Fruit fly (Drosophila melanogaster) whole organism, embryonic: ENCODE results near the gene Vdup1.
A peak's percentile ranks its signal among the peaks of the same experiment; 100 is the strongest.

Source experiments
- Antp ChIP-seq: fragments of 200-800 bp; sonication (Bioruptor generic); optimal IDR thresholded peaks from 3 replicates; lab custom pipeline; 2016; ENCODE audit warnings: missing biosample characterization, missing genetic modification characterization
- C15 ChIP-seq: fragments of 200-800 bp; sonication (Bioruptor generic); IDR thresholded peaks from 3 replicates; pipeline ENCODE4 v1.3.6; 2022; ENCODE audit warnings: missing biosample characterization, missing genetic modification characterization
- CG10543 ChIP-seq: fragments of 200-800 bp; sonication (Bioruptor generic); optimal IDR thresholded peaks from 3 replicates; lab custom pipeline; 2017; ENCODE audit warnings: missing biosample characterization, mild to moderate bottlenecking, missing genetic modification characterization, moderate library complexity
- CG1233 ChIP-seq: fragments of 200-800 bp; sonication (Bioruptor generic); optimal IDR thresholded peaks from 4 replicates; lab custom pipeline; 2018; ENCODE audit warnings: missing biosample characterization, mild to moderate bottlenecking, missing genetic modification characterization
- CG12942 ChIP-seq: fragments of 200-800 bp; sonication (Bioruptor generic); optimal IDR thresholded peaks from 3 replicates; lab custom pipeline; 2016; ENCODE audit warnings: missing biosample characterization, missing genetic modification characterization
- CG13123 ChIP-seq: fragments of 200-800 bp; sonication (Bioruptor generic); optimal IDR thresholded peaks from 2 replicates; lab custom pipeline; 2016; ENCODE audit warnings: missing biosample characterization, missing genetic modification characterization
- CG14710 ChIP-seq: fragments of 200-800 bp; sonication (Bioruptor generic); optimal IDR thresholded peaks from 3 replicates; lab custom pipeline; 2019; ENCODE audit warnings: missing biosample characterization, mild to moderate bottlenecking, missing genetic modification characterization, moderate library complexity
- CG1602 ChIP-seq: fragments of 200-800 bp; sonication (Bioruptor generic); optimal IDR thresholded peaks from 3 replicates; lab custom pipeline; 2016; ENCODE audit warnings: missing biosample characterization, missing genetic modification characterization
- CG17359 ChIP-seq: fragments of 200-800 bp; sonication (Bioruptor generic); optimal IDR thresholded peaks from 3 replicates; lab custom pipeline; 2018; ENCODE audit warnings: missing biosample characterization, mild to moderate bottlenecking, missing genetic modification characterization, moderate library complexity
- CG17385 ChIP-seq: fragments of 200-800 bp; sonication (Bioruptor generic); optimal IDR thresholded peaks from 3 replicates; lab custom pipeline; 2018; ENCODE audit warnings: missing biosample characterization, mild to moderate bottlenecking, missing genetic modification characterization
- CG17912 ChIP-seq: fragments of 200-800 bp; sonication (Bioruptor generic); optimal IDR thresholded peaks from 2 replicates; lab custom pipeline; 2018; ENCODE audit warnings: missing biosample characterization, mild to moderate bottlenecking, missing genetic modification characterization
- CG32532 ChIP-seq: fragments of 200-800 bp; sonication (Bioruptor generic); IDR thresholded peaks from 2 replicates; pipeline ENCODE4 v1.3.6; 2022; ENCODE audit warnings: missing biosample characterization, missing genetic modification characterization
- CG4328 ChIP-seq: fragments of 200-800 bp; sonication (Bioruptor generic); optimal IDR thresholded peaks from 3 replicates; lab custom pipeline; 2017; ENCODE audit warnings: missing biosample characterization, missing genetic modification reagents, missing genetic modification characterization
- CG7928 ChIP-seq: fragments of 200-800 bp; sonication (Bioruptor generic); optimal IDR thresholded peaks from 2 replicates; lab custom pipeline; 2017; ENCODE audit warnings: missing biosample characterization, mild to moderate bottlenecking, missing genetic modification characterization
- CG8089 ChIP-seq: fragments of 200-800 bp; sonication (Bioruptor generic); optimal IDR thresholded peaks from 3 replicates; lab custom pipeline; 2016; ENCODE audit warnings: missing biosample characterization, missing genetic modification characterization
- CG9797 ChIP-seq: fragments of 200-800 bp; sonication (Bioruptor generic); optimal IDR thresholded peaks from 3 replicates; lab custom pipeline; 2018; ENCODE audit warnings: missing biosample characterization, mild to moderate bottlenecking, missing genetic modification characterization
- CG9876 ChIP-seq: fragments of 200-800 bp; sonication (Bioruptor generic); optimal IDR thresholded peaks from 2 replicates; lab custom pipeline; 2016; ENCODE audit warnings: missing biosample characterization, missing genetic modification characterization
- Dll ChIP-seq: fragments of 200-800 bp; sonication (Bioruptor generic); IDR thresholded peaks from 4 replicates; pipeline ENCODE4 v1.3.6; 2022; ENCODE audit warnings: missing biosample characterization, missing genetic modification characterization; ENCODE audit not compliant: partially characterized antibody
- E2f1 ChIP-seq: fragments of 200-800 bp; sonication (Bioruptor generic); IDR thresholded peaks from 2 replicates; pipeline ENCODE4 v1.3.6; 2022; ENCODE audit warnings: missing biosample characterization, missing genetic modification characterization
- Elba2 ChIP-seq: fragments of 200-800 bp; sonication (Bioruptor generic); optimal IDR thresholded peaks from 3 replicates; lab custom pipeline; 2016; ENCODE audit warnings: missing biosample characterization, missing genetic modification characterization
- Fer3 ChIP-seq: fragments of 200-800 bp; sonication (Bioruptor generic); optimal IDR thresholded peaks from 2 replicates; lab custom pipeline; 2018; ENCODE audit warnings: missing biosample characterization, mild to moderate bottlenecking, missing genetic modification characterization, moderate library complexity
- GATAe ChIP-seq: fragments of 200-800 bp; sonication (Bioruptor generic); conservative IDR thresholded peaks from 2 replicates; pipeline ENCODE4 v1.3.6; 2022; ENCODE audit warnings: missing biosample characterization, missing genetic modification characterization
- H15 ChIP-seq: fragments of 200-800 bp; sonication (Bioruptor generic); IDR thresholded peaks from 3 replicates; pipeline ENCODE4 v1.3.6; 2022; ENCODE audit warnings: missing biosample characterization, missing genetic modification characterization
- HLHmδ ChIP-seq: fragments of 200-800 bp; sonication (Bioruptor generic); optimal IDR thresholded peaks from 2 replicates; lab custom pipeline; 2018; ENCODE audit warnings: missing biosample characterization, mild to moderate bottlenecking, missing genetic modification characterization, moderate library complexity
- Hmx ChIP-seq: fragments of 200-800 bp; sonication (Bioruptor generic); optimal IDR thresholded peaks from 2 replicates; lab custom pipeline; 2016; ENCODE audit warnings: missing biosample characterization, missing genetic modification characterization
- Hr78 ChIP-seq, 2 experiments: fragments of 200-800 bp in 1 of 2; fragments of >200 bp in 1 of 2; sonication (Bioruptor generic) in 1 of 2; optimal IDR thresholded peaks; 2 replicates each; lab custom pipeline; 2017 to 2019; ENCODE audit warnings: missing biosample characterization in 2 of 2, missing genetic modification characterization in 2 of 2, mild to moderate bottlenecking in 1 of 2, moderate library complexity in 1 of 2
- MTF-1 ChIP-seq: fragments of 200-800 bp; sonication (Bioruptor generic); optimal IDR thresholded peaks from 2 replicates; lab custom pipeline; 2018; ENCODE audit warnings: missing biosample characterization, mild to moderate bottlenecking, missing genetic modification characterization, borderline replicate concordance
- Meics ChIP-seq: fragments of 200-800 bp; sonication (Bioruptor generic); optimal IDR thresholded peaks from 2 replicates; lab custom pipeline; 2017; ENCODE audit warnings: missing biosample characterization, mild to moderate bottlenecking, missing genetic modification characterization
- Nf-YB ChIP-seq: fragments of 200-800 bp; sonication (Bioruptor generic); optimal IDR thresholded peaks from 3 replicates; lab custom pipeline; 2019; ENCODE audit warnings: missing biosample characterization, mild to moderate bottlenecking, missing genetic modification characterization, moderate library complexity
- Rfx ChIP-seq: fragments of 200-800 bp; sonication (Bioruptor generic); IDR thresholded peaks from 2 replicates; pipeline ENCODE4 v1.3.6; 2022; ENCODE audit warnings: missing biosample characterization, missing genetic modification characterization
- Sry-δ ChIP-seq: fragments of 200-800 bp; sonication (Bioruptor generic); optimal IDR thresholded peaks from 2 replicates; lab custom pipeline; 2016; ENCODE audit warnings: missing biosample characterization, missing genetic modification characterization
- TFAM ChIP-seq: fragments of 200-800 bp; sonication (Bioruptor generic); optimal IDR thresholded peaks from 2 replicates; lab custom pipeline; 2017; ENCODE audit warnings: missing biosample characterization, missing genetic modification characterization, inconsistent platforms
- Usf ChIP-seq: fragments of 200-800 bp; sonication (Bioruptor generic); optimal IDR thresholded peaks from 2 replicates; lab custom pipeline; 2017; ENCODE audit warnings: missing genotype, missing biosample characterization, missing genetic modification characterization
- ato ChIP-seq: fragments of 200-800 bp; sonication (Bioruptor generic); IDR thresholded peaks from 2 replicates; pipeline ENCODE4 v1.3.6; 2022; ENCODE audit warnings: missing biosample characterization, missing genetic modification characterization; ENCODE audit not compliant: partially characterized antibody
- bcd ChIP-seq: fragments of 200-800 bp; sonication (Bioruptor generic); optimal IDR thresholded peaks from 2 replicates; lab custom pipeline; 2017; ENCODE audit warnings: missing biosample characterization, mild to moderate bottlenecking, missing genetic modification characterization
- fru ChIP-seq: fragments of >200 bp; optimal IDR thresholded peaks from 2 replicates; lab custom pipeline; 2017
- gem ChIP-seq: fragments of 200-800 bp; sonication (Bioruptor generic); optimal IDR thresholded peaks from 2 replicates; lab custom pipeline; 2019; ENCODE audit warnings: missing biosample characterization, mild to moderate bottlenecking, missing genetic modification characterization, moderate library complexity
- grau ChIP-seq: fragments of 200-800 bp; optimal IDR thresholded peaks from 3 replicates; lab custom pipeline; 2019; ENCODE audit warnings: missing biosample characterization, mild to moderate bottlenecking, missing genetic modification characterization, moderate library complexity
- gro ChIP-seq: fragments of 200-800 bp; sonication (Bioruptor generic); optimal IDR thresholded peaks from 2 replicates; lab custom pipeline; 2016; ENCODE audit warnings: missing biosample characterization, missing genetic modification characterization
- hkb ChIP-seq, 2 experiments: fragments of 200-800 bp in 1 of 2; fragments of >200 bp in 1 of 2; sonication (Bioruptor generic) in 1 of 2; IDR thresholded peaks in 1 of 2; optimal IDR thresholded peaks in 1 of 2; 2 replicates each; pipeline versions ENCODE4 v1.3.6 to Lab custom; 2017 to 2022; ENCODE audit warnings: missing biosample characterization in 1 of 2, missing genetic modification characterization in 1 of 2
- kni ChIP-seq: fragments of 200-800 bp; sonication (Bioruptor generic); optimal IDR thresholded peaks from 3 replicates; lab custom pipeline; 2017; ENCODE audit warnings: mild to moderate bottlenecking, missing biosample characterization, missing genetic modification reagents, missing genetic modification characterization
- lab ChIP-seq: fragments of 200-800 bp; sonication (Bioruptor generic); optimal IDR thresholded peaks from 3 replicates; lab custom pipeline; 2017; ENCODE audit warnings: missing biosample characterization, missing genetic modification characterization, mild to moderate bottlenecking, moderate library complexity, missing genetic modification reagents
- nerfin-2 ChIP-seq: fragments of 200-800 bp; sonication (Bioruptor generic); IDR thresholded peaks from 2 replicates; pipeline ENCODE4 v1.3.6; 2022; ENCODE audit warnings: missing biosample characterization, missing genetic modification characterization; ENCODE audit not compliant: partially characterized antibody
- pita ChIP-seq: fragments of 200-800 bp; sonication (Bioruptor generic); optimal IDR thresholded peaks from 2 replicates; lab custom pipeline; 2017; ENCODE audit warnings: missing biosample characterization, mild to moderate bottlenecking, missing genetic modification characterization
- scrt ChIP-seq: fragments of 200-800 bp; sonication (Bioruptor generic); optimal IDR thresholded peaks from 2 replicates; lab custom pipeline; 2018; ENCODE audit warnings: missing biosample characterization, mild to moderate bottlenecking, missing genetic modification characterization, moderate library complexity
- shn ChIP-seq: fragments of 200-800 bp; sonication (Bioruptor generic); optimal IDR thresholded peaks from 3 replicates; lab custom pipeline; 2016; ENCODE audit warnings: missing biosample characterization, missing genetic modification characterization
- slou ChIP-seq: fragments of 200-800 bp; sonication (Bioruptor generic); optimal IDR thresholded peaks from 3 replicates; lab custom pipeline; 2016; ENCODE audit warnings: missing biosample characterization, missing genetic modification characterization
- sna ChIP-seq: fragments of 200-800 bp; sonication (Bioruptor generic); IDR thresholded peaks from 2 replicates; pipeline ENCODE4 v1.3.6; 2022; ENCODE audit warnings: missing biosample characterization, missing genetic modification characterization; ENCODE audit not compliant: partially characterized antibody
- stwl ChIP-seq: fragments of 200-800 bp; sonication (Bioruptor generic); optimal IDR thresholded peaks from 3 replicates; lab custom pipeline; 2018; ENCODE audit warnings: missing biosample characterization, mild to moderate bottlenecking, missing genetic modification characterization, moderate library complexity

Gene Vdup1

DNA sequence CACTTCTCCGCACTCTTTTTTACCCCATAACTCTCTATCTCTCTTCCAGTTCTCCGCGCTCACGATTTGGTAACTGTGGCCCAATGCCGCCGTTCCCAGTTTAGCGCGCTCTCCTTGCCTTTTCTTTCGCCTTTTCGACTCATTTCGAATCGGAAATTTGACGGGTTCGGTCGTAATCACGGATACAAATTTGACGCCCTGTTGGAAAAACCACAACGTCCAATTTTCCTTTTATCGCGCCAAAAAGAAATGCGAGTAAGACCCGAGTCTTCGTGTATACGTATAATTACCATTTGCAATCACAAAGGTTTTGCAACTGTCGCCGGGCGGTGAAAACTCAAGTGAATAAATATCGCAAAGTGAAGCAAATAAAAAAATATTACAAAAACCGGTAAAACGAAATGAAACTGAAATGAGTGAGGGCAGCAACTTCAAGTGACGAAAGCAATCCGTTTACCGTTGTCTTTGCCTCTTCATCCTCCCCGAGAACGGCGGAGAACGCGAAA, 49.4 kb downstream of the Vdup1 start, which contains the start of gene Pdk1 (continued):
- peak; percentile 60; the same call in 1 of the 2 replicates for TF ChIP-seq E2f1 (GFP tag; lab: Robert Waterston, UW)
- TF ChIP-seq ato (GFP tag; lab: Robert Waterston, UW) = peak; percentile 60
- peak; percentile 76 for TF ChIP-seq kni (GFP tag; lab: Kevin White, UChicago)
- no peak for TF ChIP-seq CG9797 (GFP tag; lab: Kevin White, UChicago)
- peak; percentile 41 for TF ChIP-seq CG4328
- no peak for TF ChIP-seq shn
- TF ChIP-seq stwl (tag; lab: Kevin White, UChicago) = peak; percentile 4
- TF ChIP-seq CG17385 (GFP tag; lab: Kevin White, UChicago) = peak; percentile 40
- TF ChIP-seq TFAM (GFP tag; lab: Kevin White, UChicago) = no peak
- no peak for TF ChIP-seq sna (GFP tag; lab: Robert Waterston, UW)
- no peak for TF ChIP-seq CG8089
- no peak for TF ChIP-seq gem (tag; lab: Kevin White, UChicago)
- TF ChIP-seq CG10543 = peak; percentile 63
- TF ChIP-seq CG1602 = no peak
- TF ChIP-seq pita (GFP tag; lab: Kevin White, UChicago) = no peak
- TF ChIP-seq Antp = peak; percentile 19
- TF ChIP-seq CG17359 (tag; lab: Kevin White, UChicago) = peak; percentile 37
- peak; percentile 45; the same call in 1 of the 2 replicates for TF ChIP-seq CG32532 (GFP tag; lab: Robert Waterston, UW)
- no peak for TF ChIP-seq Dll (GFP tag; lab: Robert Waterston, UW)
- peak; percentile 80 for TF ChIP-seq gro
- no peak for TF ChIP-seq slou
- peak; percentile 32 for TF ChIP-seq grau
- no peak for TF ChIP-seq CG14710 (tag; lab: Kevin White, UChicago)
- TF ChIP-seq Hmx (GFP tag; lab: Kevin White, UChicago) = no peak
- TF ChIP-seq bcd (GFP tag; lab: Kevin White, UChicago) = no peak
- no peak for TF ChIP-seq hkb (optimal IDR thresholded peaks at IDR 0.05; lab: Kevin White, UChicago)
- peak; percentile 56 for TF ChIP-seq hkb (GFP tag; IDR thresholded peaks at IDR 0.05; lab: Robert Waterston, UW)
- TF ChIP-seq H15 (GFP tag; lab: Robert Waterston, UW) = no peak
- no peak for TF ChIP-seq CG12942 (GFP tag; lab: Kevin White, UChicago)
- no peak for TF ChIP-seq CG13123 (GFP tag; lab: Kevin White, UChicago)
- no peak for TF ChIP-seq Sry-δ
- TF ChIP-seq Elba2 (GFP tag; lab: Kevin White, UChicago) = peak; percentile 39
- no peak for TF ChIP-seq Hr78 (GFP tag; optimal IDR thresholded peaks at IDR 0.05; lab: Kevin White, UChicago)
- no peak for TF ChIP-seq fru (lab: Kevin White, UChicago)
- peak; percentile 50 for TF ChIP-seq HLHmδ (GFP tag; lab: Kevin White, UChicago)
- no peak for TF ChIP-seq Fer3
- TF ChIP-seq MTF-1 (GFP tag; lab: Kevin White, UChicago) = peak; percentile 31
- TF ChIP-seq GATAe = no peak
- TF ChIP-seq Nf-YB = no peak
- TF ChIP-seq Rfx (GFP tag; lab: Robert Waterston, UW) = peak; percentile 10; the same call in 1 of the 2 replicates
- no peak for TF ChIP-seq C15
- TF ChIP-seq CG1233 (GFP tag; lab: Kevin White, UChicago) = peak; percentile 20
- peak; percentile 66 for TF ChIP-seq lab (GFP tag; lab: Kevin White, UChicago)
- peak; percentile 55 for TF ChIP-seq Meics (GFP tag; lab: Kevin White, UChicago)
- TF ChIP-seq Usf (GFP tag; lab: Kevin White, UChicago) = no peak
- TF ChIP-seq CG7928 = no peak
- peak; percentile 39 for TF ChIP-seq CG17912 (GFP tag; lab: Kevin White, UChicago)
- no peak for TF ChIP-seq CG9876 (GFP tag; lab: Kevin White, UChicago)
- TF ChIP-seq scrt (GFP tag; lab: Kevin White, UChicago) = peak; percentile 71
- 0 out of 2 replicates have a peak, but pooled peaks have one; percentile 46 for TF ChIP-seq nerfin-2
